Worm (Caenorhabditis elegans) whole organism, young adult: ENCODE data around the gene C56G2.15.

Experiments used
- B0035.1 ChIP-seq: sonication (generic microtip); optimal IDR thresholded peaks from 2 replicates; lab custom pipeline; 2016; ENCODE audit warnings: missing genetic modification characterization, mild to moderate bottlenecking, missing compliant biosample characterization, missing genotype, missing genetic modification reagents
- C17E4.6 ChIP-seq: fragments of 200-800 bp; sonication (Bioruptor generic); IDR thresholded peaks from 2 replicates; pipeline ENCODE4 v1.3.6; 2022; ENCODE audit warnings: missing genetic modification reagents, missing genetic modification characterization, missing compliant biosample characterization
- F10E7.11 ChIP-seq: sonication (generic microtip); optimal IDR thresholded peaks from 2 replicates; lab custom pipeline; 2017; ENCODE audit warnings: mild to moderate bottlenecking, missing genetic modification characterization, moderate library complexity, missing compliant biosample characterization
- F22D6.2 ChIP-seq: sonication (generic microtip); optimal IDR thresholded peaks from 2 replicates; lab custom pipeline; 2016; ENCODE audit warnings: mild to moderate bottlenecking, missing genetic modification characterization, missing compliant biosample characterization
- F37B4.10 ChIP-seq: fragments of 200-800 bp; sonication (Bioruptor generic); IDR thresholded peaks from 2 replicates; pipeline ENCODE4 v1.3.6; 2022; ENCODE audit warnings: missing genetic modification characterization, missing compliant biosample characterization
- K11D2.4 ChIP-seq: fragments of 200-800 bp; sonication (Bioruptor generic); IDR thresholded peaks from 2 replicates; pipeline ENCODE4 v1.3.6; 2022; ENCODE audit warnings: missing genetic modification reagents, missing genetic modification characterization, missing compliant biosample characterization
- T26A5.8 ChIP-seq: sonication (generic microtip); optimal IDR thresholded peaks from 2 replicates; lab custom pipeline; 2016; ENCODE audit warnings: missing genetic modification characterization, missing compliant biosample characterization
- Y53G8AR.9 ChIP-seq: fragments of 200-800 bp; sonication (Bioruptor generic); conservative IDR thresholded peaks from 2 replicates; pipeline ENCODE4 v1.3.6; 2022; ENCODE audit warnings: missing genetic modification reagents, missing genetic modification characterization, missing compliant biosample characterization
- ZK185.1 ChIP-seq: sonication (generic microtip); optimal IDR thresholded peaks from 2 replicates; lab custom pipeline; 2016; ENCODE audit warnings: mild to moderate bottlenecking, missing genetic modification characterization, missing compliant biosample characterization; ENCODE audit not compliant: poor library complexity, severe bottlenecking
- ama-1 ChIP-seq, 3 experiments: fragments of 150-350 bp in 1 of 3; sonication (generic microtip) in 2 of 3; optimal IDR thresholded peaks; 2 replicates each; lab custom pipeline; 2014 to 2018; ENCODE audit warnings: missing biosample characterization in 2 of 3, missing genetic modification characterization in 2 of 3, missing genetic modification reagents in 2 of 3
- atf-7 ChIP-seq: sonication (generic microtip); optimal IDR thresholded peaks from 2 replicates; lab custom pipeline; 2017; ENCODE audit warnings: mild to moderate bottlenecking, missing genetic modification characterization, missing compliant biosample characterization
- bed-2 ChIP-seq: fragments of 200-800 bp; sonication (Bioruptor generic); IDR thresholded peaks from 2 replicates; pipeline ENCODE4 v1.3.6; 2022; ENCODE audit warnings: missing genetic modification reagents, missing genetic modification characterization, missing compliant biosample characterization
- ccch-3 ChIP-seq: fragments of 200-800 bp; sonication (Bioruptor generic); optimal IDR thresholded peaks from 2 replicates; lab custom pipeline; 2018; ENCODE audit warnings: mild to moderate bottlenecking, missing genetic modification characterization, missing compliant biosample characterization
- cebp-1 ChIP-seq, 2 experiments: fragments of 200-800 bp in 1 of 2; sonication (Bioruptor generic) in 1 of 2; sonication (generic microtip) in 1 of 2; IDR thresholded peaks in 1 of 2; optimal IDR thresholded peaks in 1 of 2; 2 replicates each; pipeline versions ENCODE4 v1.3.6 to Lab custom; 2017 to 2022; ENCODE audit warnings: missing compliant biosample characterization in 2 of 2, missing genetic modification characterization in 2 of 2, mild to moderate bottlenecking in 1 of 2, missing genetic modification reagents in 1 of 2, moderate library complexity in 1 of 2
- dpl-1 ChIP-seq: fragments of 150-350 bp; optimal IDR thresholded peaks from 2 replicates; lab custom pipeline; 2014; ENCODE audit warnings: missing biosample characterization, missing genetic modification reagents, missing genetic modification characterization
- ets-4 ChIP-seq: fragments of 200-800 bp; sonication (Bioruptor generic); optimal IDR thresholded peaks from 2 replicates; lab custom pipeline; 2018; ENCODE audit warnings: mild to moderate bottlenecking, missing genetic modification characterization, missing compliant biosample characterization
- him-1 ChIP-seq: sonication (generic microtip); optimal IDR thresholded peaks from 2 replicates; lab custom pipeline; 2016; ENCODE audit warnings: missing genotype, missing genetic modification reagents, missing genetic modification characterization, missing compliant biosample characterization
- hmg-20 ChIP-seq: fragments of 200-800 bp; sonication (Bioruptor generic); IDR thresholded peaks from 2 replicates; pipeline ENCODE4 v1.3.6; 2022; ENCODE audit warnings: missing genetic modification reagents, missing genetic modification characterization, missing compliant biosample characterization
- let-607 ChIP-seq, 2 experiments: fragments of 200-800 bp in 1 of 2; sonication (Bioruptor generic) in 1 of 2; sonication (generic microtip) in 1 of 2; optimal IDR thresholded peaks; 2 replicates each; lab custom pipeline; 2016 to 2018; ENCODE audit warnings: mild to moderate bottlenecking in 2 of 2, missing compliant biosample characterization in 2 of 2, missing genetic modification characterization in 2 of 2, moderate library complexity in 2 of 2, missing genotype in 1 of 2
- lin-26 ChIP-seq: fragments of 200-800 bp; sonication (Bioruptor generic); IDR thresholded peaks from 2 replicates; pipeline ENCODE4 v1.3.6; 2022; ENCODE audit warnings: missing genetic modification reagents, missing genetic modification characterization, missing compliant biosample characterization
- lin-40 ChIP-seq: sonication (generic microtip); optimal IDR thresholded peaks from 2 replicates; lab custom pipeline; 2016; ENCODE audit warnings: missing genetic modification characterization, mild to moderate bottlenecking, missing compliant biosample characterization, missing genotype, missing genetic modification reagents
- madf-3 ChIP-seq: fragments of 200-800 bp; sonication (Bioruptor generic); IDR thresholded peaks from 2 replicates; pipeline ENCODE4 v1.3.6; 2022; ENCODE audit warnings: missing genetic modification reagents, missing genetic modification characterization, missing compliant biosample characterization
- mcd-1 ChIP-seq: fragments of 200-800 bp; sonication (Bioruptor generic); IDR thresholded peaks from 2 replicates; pipeline ENCODE4 v1.3.6; 2022; ENCODE audit warnings: missing genetic modification reagents, missing genetic modification characterization, missing compliant biosample characterization
- nfya-1 ChIP-seq: sonication (generic microtip); optimal IDR thresholded peaks from 2 replicates; lab custom pipeline; 2017; ENCODE audit warnings: antibody characterized with exemption, missing compliant biosample characterization, missing genetic modification characterization, borderline replicate concordance; ENCODE audit not compliant: insufficient read depth
- nhr-80 ChIP-seq: sonication (generic microtip); optimal IDR thresholded peaks from 2 replicates; lab custom pipeline; 2016; ENCODE audit warnings: missing genetic modification characterization, missing compliant biosample characterization
- repo-1 ChIP-seq: sonication (generic microtip); optimal IDR thresholded peaks from 2 replicates; lab custom pipeline; 2017; ENCODE audit warnings: mild to moderate bottlenecking, missing genetic modification characterization, missing compliant biosample characterization
- rpc-1 ChIP-seq, 2 experiments: fragments of 150-350 bp in 1 of 2; sonication (generic microtip) in 1 of 2; optimal IDR thresholded peaks; 2 replicates each; lab custom pipeline; 2014 to 2018; ENCODE audit warnings: missing biosample characterization in 1 of 2, missing genetic modification characterization in 1 of 2, missing genetic modification reagents in 1 of 2, missing genotype in 1 of 2
- sdz-38 ChIP-seq: sonication (generic microtip); optimal IDR thresholded peaks from 2 replicates; lab custom pipeline; 2016; ENCODE audit warnings: missing genotype, missing genetic modification characterization, missing compliant biosample characterization
- sea-2 ChIP-seq: fragments of 200-800 bp; sonication (Bioruptor generic); IDR thresholded peaks from 2 replicates; pipeline ENCODE4 v1.3.6; 2022; ENCODE audit warnings: missing genetic modification characterization, missing compliant biosample characterization
- somi-1 ChIP-seq: fragments of 200-800 bp; sonication (Bioruptor generic); optimal IDR thresholded peaks from 2 replicates; lab custom pipeline; 2018; ENCODE audit warnings: mild to moderate bottlenecking, missing genetic modification characterization, missing compliant biosample characterization
- tlf-1 ChIP-seq: fragments of 200-800 bp; sonication (Bioruptor generic); optimal IDR thresholded peaks from 2 replicates; lab custom pipeline; 2018; ENCODE audit warnings: mild to moderate bottlenecking, missing genetic modification characterization, missing compliant biosample characterization
- zim-3 ChIP-seq: sonication (generic microtip); optimal IDR thresholded peaks from 2 replicates; lab custom pipeline; 2017; ENCODE audit warnings: mild to moderate bottlenecking, missing genetic modification characterization, moderate library complexity, missing compliant biosample characterization
- ztf-22 ChIP-seq: fragments of 200-800 bp; sonication (Bioruptor generic); optimal IDR thresholded peaks from 2 replicates; lab custom pipeline; 2018; ENCODE audit warnings: mild to moderate bottlenecking, missing genetic modification characterization, moderate library complexity, missing compliant biosample characterization
- ztf-25 ChIP-seq: fragments of 200-800 bp; sonication (Bioruptor generic); IDR thresholded peaks from 2 replicates; pipeline ENCODE4 v1.3.6; 2022; ENCODE audit warnings: missing genetic modification reagents, missing genetic modification characterization, missing compliant biosample characterization
- ztf-26 ChIP-seq: sonication (generic microtip); optimal IDR thresholded peaks from 2 replicates; lab custom pipeline; 2017; ENCODE audit warnings: missing genetic modification characterization, missing compliant biosample characterization
- ztf-3 ChIP-seq: fragments of 200-800 bp; sonication (Bioruptor generic); optimal IDR thresholded peaks from 2 replicates; lab custom pipeline; 2018; ENCODE audit warnings: mild to moderate bottlenecking, missing genetic modification characterization, missing compliant biosample characterization

The C56G2.15 gene

ce11 chrIII:6396381-6396780 lies 28.7 kb upstream of the C56G2.15 start:
- no peak for TF ChIP-seq bed-2 (GFP tag; lab: Robert Waterston, UW)
- TF ChIP-seq mcd-1 (GFP tag; lab: Robert Waterston, UW): no peak
- no peak for TF ChIP-seq cebp-1 (GFP tag; IDR thresholded peaks at IDR 0.05; lab: Robert Waterston, UW)
- peak; percentile 19 for TF ChIP-seq cebp-1 (tag; optimal IDR thresholded peaks at IDR 0.05; lab: Kevin White, UChicago)
- peak in 1 of 2 experiments; percentile 45 for TF ChIP-seq let-607 (tag; optimal IDR thresholded peaks at IDR 0.05; lab: Kevin White, UChicago)
- peak; percentile 57 for TF ChIP-seq atf-7
- no peak for TF ChIP-seq ztf-25 (GFP tag; lab: Robert Waterston, UW)
- no peak for TF ChIP-seq ztf-26 (tag; lab: Kevin White, UChicago)
- TF ChIP-seq ztf-22 (GFP tag; lab: Kevin White, UChicago): no peak
- TF ChIP-seq madf-3 (GFP tag; lab: Robert Waterston, UW): no peak
- peak; percentile 82 for TF ChIP-seq nhr-80 (tag; lab: Kevin White, UChicago)
- TF ChIP-seq F22D6.2: peak; percentile 11
- TF ChIP-seq nfya-1 (tag; lab: Kevin White, UChicago): no peak
- TF ChIP-seq zim-3 (tag; lab: Kevin White, UChicago): no peak
- TF ChIP-seq somi-1 (GFP tag; lab: Kevin White, UChicago): no peak
- TF ChIP-seq sea-2: no peak
- TF ChIP-seq F10E7.11 (tag; lab: Kevin White, UChicago): no peak
- no peak for TF ChIP-seq Y53G8AR.9 (GFP tag; lab: Robert Waterston, UW)
- no peak for TF ChIP-seq dpl-1 (GFP tag; lab: Kevin White, UChicago)
- TF ChIP-seq lin-26 (GFP tag; lab: Robert Waterston, UW): no peak
- TF ChIP-seq lin-40 (tag; lab: Kevin White, UChicago): no peak
- peak; percentile 10 for TF ChIP-seq tlf-1
- no peak for TF ChIP-seq sdz-38 (tag; lab: Kevin White, UChicago)

- TF ChIP-seq ama-1 (optimal IDR thresholded peaks at IDR 0.05; lab: Kevin White, UChicago): peak; percentile 10
- no peak for TF ChIP-seq ama-1 (GFP tag; optimal IDR thresholded peaks at IDR 0.05; lab: Kevin White, UChicago)
- TF ChIP-seq ccch-3: no peak
These were observed 28.1 kb upstream of the C56G2.15 start, which contains the start of gene oatr-1 for ce11 chrIII:6395706-6396232. TSS of gene oatr-1 (minus strand) at chrIII:6396182.

- TF ChIP-seq repo-1 (tag; lab: Kevin White, UChicago): no peak
- no peak for TF ChIP-seq ztf-3 (GFP tag; lab: Kevin White, UChicago)
- no peak for TF ChIP-seq rpc-1 (optimal IDR thresholded peaks at IDR 0.05; lab: Kevin White, UChicago)
- no peak for TF ChIP-seq rpc-1 (tag; optimal IDR thresholded peaks at IDR 0.05; lab: Kevin White, UChicago)
- no peak for TF ChIP-seq tlf-1
- TF ChIP-seq K11D2.4: no peak
- TF ChIP-seq F37B4.10 (GFP tag; lab: Robert Waterston, UW): no peak
- no peak for TF ChIP-seq ets-4
- TF ChIP-seq B0035.1 (tag; lab: Kevin White, UChicago): no peak
- no peak for TF ChIP-seq C17E4.6 (GFP tag; lab: Robert Waterston, UW)
- TF ChIP-seq ztf-22 (GFP tag; lab: Kevin White, UChicago): no peak
- no peak for TF ChIP-seq T26A5.8 (tag; lab: Kevin White, UChicago)
- TF ChIP-seq ZK185.1 (tag; lab: Kevin White, UChicago): no peak
- TF ChIP-seq bed-2 (GFP tag; lab: Robert Waterston, UW): no peak
- TF ChIP-seq lin-26 (GFP tag; lab: Robert Waterston, UW): no peak
- no peak for TF ChIP-seq him-1 (tag; lab: Kevin White, UChicago)
- no peak for TF ChIP-seq hmg-20
These were observed 22.9 kb upstream of the C56G2.15 start, which contains the start of gene smrc-1 for ce11 chrIII:6390644-6391043. TSS of gene smrc-1 (plus strand) at chrIII:6390944.
